Worm (Caenorhabditis elegans): ENCODE measurements around the gene F14F7.4.

Gene F14F7.4

ce11 chrIII:13029608-13030007 is at the start of gene F14F7.4:
F14F7.4 (minus strand) TSS chrIII:13029708.
- no peak for TF ChIP-seq ceh-45 (GFP tag; IDR thresholded peaks at IDR 0.05)
- TF ChIP-seq ceh-24 (tag; optimal IDR thresholded peaks at IDR 0.05): no peak
- TF ChIP-seq pha-2 (tag; optimal IDR thresholded peaks at IDR 0.05): no peak
- TF ChIP-seq ahr-1 (tag; optimal IDR thresholded peaks at IDR 0.05): no peak
- TF ChIP-seq lim-6 (tag; optimal IDR thresholded peaks at IDR 0.05): no peak
- TF ChIP-seq C38D4.7 (GFP tag; optimal IDR thresholded peaks at IDR 0.05): no peak
- TF ChIP-seq che-1 (tag; optimal IDR thresholded peaks at IDR 0.05): no peak
- TF ChIP-seq F13H6.1 (tag; optimal IDR thresholded peaks at IDR 0.05): no peak
- no peak for TF ChIP-seq elt-2 (tag; optimal IDR thresholded peaks at IDR 0.05)
- TF ChIP-seq dmd-4 (tag; optimal IDR thresholded peaks at IDR 0.05; ENCODE audit: borderline replicate concordance): no peak
- no peak for TF ChIP-seq C08G9.2 (tag; optimal IDR thresholded peaks at IDR 0.05)

- no peak for TF ChIP-seq unc-55 (GFP tag; optimal IDR thresholded peaks at IDR 0.05)
- no peak for TF ChIP-seq hlh-13 (GFP tag; optimal IDR thresholded peaks at IDR 0.05)
- TF ChIP-seq hlh-30 (tag; optimal IDR thresholded peaks at IDR 0.05; ENCODE audit: insufficient read depth): peak; percentile 58
- TF ChIP-seq fkh-10 (GFP tag; optimal IDR thresholded peaks at IDR 0.05): no peak
- peak; percentile 5 for TF ChIP-seq tbx-2 (tag; optimal IDR thresholded peaks at IDR 0.05)
- no peak for TF ChIP-seq pha-4 (tag; optimal IDR thresholded peaks at IDR 0.05)
- TF ChIP-seq pros-1 (tag; optimal IDR thresholded peaks at IDR 0.05): no peak
- TF ChIP-seq eyg-1 (tag; optimal IDR thresholded peaks at IDR 0.05): no peak
- TF ChIP-seq ceh-34 (tag; optimal IDR thresholded peaks at IDR 0.05): peak; percentile 46
- TF ChIP-seq sox-2 (GFP tag; IDR thresholded peaks at IDR 0.05): no peak
- TF ChIP-seq C08G9.2 (tag; optimal IDR thresholded peaks at IDR 0.05): peak; percentile 13
- no peak for TF ChIP-seq madf-2 (tag; optimal IDR thresholded peaks at IDR 0.05)
- no peak for TF ChIP-seq ceh-30 (tag; optimal IDR thresholded peaks at IDR 0.05)
- TF ChIP-seq ceh-6 (GFP tag; optimal IDR thresholded peaks at IDR 0.05): no peak
- TF ChIP-seq ceh-9 (tag; optimal IDR thresholded peaks at IDR 0.05): no peak
- TF ChIP-seq hlh-15 (tag; optimal IDR thresholded peaks at IDR 0.05): no peak
- no peak for TF ChIP-seq sox-4 (tag; optimal IDR thresholded peaks at IDR 0.05)
- no peak for TF ChIP-seq hlh-6 (tag; optimal IDR thresholded peaks at IDR 0.05)
- TF ChIP-seq ceh-45 (GFP tag; IDR thresholded peaks at IDR 0.05): no peak
- no peak for TF ChIP-seq pha-2 (tag; optimal IDR thresholded peaks at IDR 0.05)
- no peak for TF ChIP-seq T23F11.4 (GFP tag; optimal IDR thresholded peaks at IDR 0.05)
- TF ChIP-seq ttx-3 (tag; optimal IDR thresholded peaks at IDR 0.05): no peak
- peak; percentile 9 for TF ChIP-seq dve-1 (tag; optimal IDR thresholded peaks at IDR 0.05)
- TF ChIP-seq ceh-31 (tag; optimal IDR thresholded peaks at IDR 0.05): peak; percentile 11
- TF ChIP-seq dmd-4 (tag; optimal IDR thresholded peaks at IDR 0.05; ENCODE audit: borderline replicate concordance): no peak
- peak; percentile 43 for TF ChIP-seq K02D7.2 (tag; optimal IDR thresholded peaks at IDR 0.05)
- no peak for TF ChIP-seq elt-2 (tag; optimal IDR thresholded peaks at IDR 0.05)
- TF ChIP-seq syd-9 (tag; optimal IDR thresholded peaks at IDR 0.05): no peak
- TF ChIP-seq unc-3 (GFP tag; conservative IDR thresholded peaks at IDR 0.05): no peak
- TF ChIP-seq unc-3 (tag; optimal IDR thresholded peaks at IDR 0.05): no peak
- TF ChIP-seq ref-2 (tag; optimal IDR thresholded peaks at IDR 0.05): no peak
- no peak for TF ChIP-seq F13H6.1 (tag; optimal IDR thresholded peaks at IDR 0.05)
- TF ChIP-seq pax-1 (tag; optimal IDR thresholded peaks at IDR 0.05): no peak
- TF ChIP-seq pqm-1 (tag; optimal IDR thresholded peaks at IDR 0.05): no peak
- TF ChIP-seq ceh-22 (tag; optimal IDR thresholded peaks at IDR 0.05): no peak
- no peak for TF ChIP-seq unc-86 (tag; optimal IDR thresholded peaks at IDR 0.05)
- TF ChIP-seq gmeb-2 (tag; optimal IDR thresholded peaks at IDR 0.05): no peak
- peak; percentile 13 for TF ChIP-seq ama-1 (optimal IDR thresholded peaks at IDR 0.05)
- no peak for TF ChIP-seq che-1 (tag; optimal IDR thresholded peaks at IDR 0.05)
- TF ChIP-seq Y22D7AL.16 (tag; optimal IDR thresholded peaks at IDR 0.05): no peak
- peak; percentile 6 for TF ChIP-seq nfya-1 (tag; optimal IDR thresholded peaks at IDR 0.05)
- TF ChIP-seq hlh-8 (tag; optimal IDR thresholded peaks at IDR 0.05): no peak
- no peak for TF ChIP-seq ahr-1 (tag; optimal IDR thresholded peaks at IDR 0.05)
- no peak for TF ChIP-seq npax-4 (tag; optimal IDR thresholded peaks at IDR 0.05)
Observed at ce11 chrIII:13071432-13072259, 42.1 kb upstream of the F14F7.4 start.

All from whole organism, late embryonic.